Fruit fly (Drosophila melanogaster): ENCODE measurements around the gene CG43449.

dm6 chr3R:11136877-11137276, 48.7 kb downstream of the CG43449 start, which contains the start of gene mAcon2:
- no peak for TF ChIP-seq CG8478 (optimal IDR thresholded peaks at IDR 0.05)
- no peak for TF ChIP-seq pan (optimal IDR thresholded peaks at IDR 0.05)
- TF ChIP-seq EcR (GFP tag; optimal IDR thresholded peaks at IDR 0.05) = no peak
